Worm (Caenorhabditis elegans): ENCODE data around the gene clp-1.

The clp-1 gene

ce11 chrIII:7979659-7980058 lies at the start of gene clp-1:
TSS of gene clp-1 (plus strand) at chrIII:7979959.
- TF ChIP-seq lin-39 (tag; optimal IDR thresholded peaks at IDR 0.05) = no peak
- no peak for TF ChIP-seq F13H6.1 (tag; optimal IDR thresholded peaks at IDR 0.05)
- TF ChIP-seq fos-1 (tag; optimal IDR thresholded peaks at IDR 0.05) = no peak
- TF ChIP-seq blmp-1 (tag; optimal IDR thresholded peaks at IDR 0.05; ENCODE audit: insufficient read depth) = no peak
- no peak for TF ChIP-seq egl-27 (tag; optimal IDR thresholded peaks at IDR 0.05)
- no peak for TF ChIP-seq nhr-129 (tag; optimal IDR thresholded peaks at IDR 0.05)
- TF ChIP-seq ceh-82 (tag; optimal IDR thresholded peaks at IDR 0.05) = no peak
- TF ChIP-seq nhr-10 (tag; optimal IDR thresholded peaks at IDR 0.05) = no peak
- TF ChIP-seq ama-1 (optimal IDR thresholded peaks at IDR 0.05) = no peak
- no peak for TF ChIP-seq nhr-25 (tag; optimal IDR thresholded peaks at IDR 0.05)
- no peak for TF ChIP-seq mdl-1 (tag; optimal IDR thresholded peaks at IDR 0.05)
- no peak for TF ChIP-seq sma-9 (GFP tag; optimal IDR thresholded peaks at IDR 0.05)
- TF ChIP-seq sma-9 (tag; optimal IDR thresholded peaks at IDR 0.05) = no peak
- TF ChIP-seq unc-55 (GFP tag; optimal IDR thresholded peaks at IDR 0.05) = no peak
- no peak for TF ChIP-seq gmeb-1 (tag; optimal IDR thresholded peaks at IDR 0.05)
- no peak for TF ChIP-seq dmd-4 (tag; optimal IDR thresholded peaks at IDR 0.05)
- TF ChIP-seq peb-1 (tag; optimal IDR thresholded peaks at IDR 0.05) = no peak
- no peak for TF ChIP-seq lin-11 (tag; optimal IDR thresholded peaks at IDR 0.05)
- no peak for TF ChIP-seq nhr-11 (tag; optimal IDR thresholded peaks at IDR 0.05)
- TF ChIP-seq elt-3 (tag; optimal IDR thresholded peaks at IDR 0.05) = no peak
- no peak for TF ChIP-seq zag-1 (tag; optimal IDR thresholded peaks at IDR 0.05)

- TF ChIP-seq fos-1 (tag; optimal IDR thresholded peaks at IDR 0.05) (peak; percentile 34), alr-1 (tag; optimal IDR thresholded peaks at IDR 0.05) (no peak), blmp-1 (tag; optimal IDR thresholded peaks at IDR 0.05; ENCODE audit: insufficient read depth) (peak; percentile 6)
These were observed 46.5 kb upstream of the clp-1 start, which contains the start of gene ran-2 for ce11 chrIII:7933235-7933634. TSS of gene ran-2 (plus strand) at chrIII:7933535.

ce11 chrIII:7937548-7937947 lies 42.2 kb upstream of the clp-1 start, which contains the start of gene C29E4.10:
TSS of gene C29E4.10 (plus strand) at chrIII:7937848.
- no peak for TF ChIP-seq ZK546.5 (tag; optimal IDR thresholded peaks at IDR 0.05)
- no peak for TF ChIP-seq gmeb-1 (tag; optimal IDR thresholded peaks at IDR 0.05)
- TF ChIP-seq lsy-2 (tag; optimal IDR thresholded peaks at IDR 0.05) = no peak
- no peak for TF ChIP-seq nhr-237 (tag; optimal IDR thresholded peaks at IDR 0.05)
- no peak for TF ChIP-seq zag-1 (tag; optimal IDR thresholded peaks at IDR 0.05)
- no peak for TF ChIP-seq alr-1 (tag; optimal IDR thresholded peaks at IDR 0.05)
- no peak for TF ChIP-seq ztf-4 (tag; optimal IDR thresholded peaks at IDR 0.05)
- no peak for TF ChIP-seq unc-62 (GFP tag; optimal IDR thresholded peaks at IDR 0.05)
- TF ChIP-seq mab-5 (tag; optimal IDR thresholded peaks at IDR 0.05) = no peak
- TF ChIP-seq unc-39 (tag; optimal IDR thresholded peaks at IDR 0.05) = no peak
- no peak for TF ChIP-seq R02D3.7 (tag; optimal IDR thresholded peaks at IDR 0.05)

- TF ChIP-seq F13H6.1 (tag; optimal IDR thresholded peaks at IDR 0.05) = peak; percentile 46
- TF ChIP-seq mbf-1 (tag; optimal IDR thresholded peaks at IDR 0.05) = no peak
- no peak for TF ChIP-seq ceh-82 (tag; optimal IDR thresholded peaks at IDR 0.05)
- no peak for TF ChIP-seq ztf-11 (tag; optimal IDR thresholded peaks at IDR 0.05)
- TF ChIP-seq sma-9 (GFP tag; optimal IDR thresholded peaks at IDR 0.05) = peak; percentile 58
- no peak for TF ChIP-seq sma-9 (tag; optimal IDR thresholded peaks at IDR 0.05)
- peak; percentile 86 for TF ChIP-seq unc-55 (GFP tag; optimal IDR thresholded peaks at IDR 0.05)
- TF ChIP-seq egl-27 (tag; optimal IDR thresholded peaks at IDR 0.05) = no peak
- TF ChIP-seq skn-1 (tag; optimal IDR thresholded peaks at IDR 0.05) = no peak
- peak; percentile 97 for TF ChIP-seq gmeb-1 (tag; optimal IDR thresholded peaks at IDR 0.05)
- TF ChIP-seq R02D3.7 (tag; optimal IDR thresholded peaks at IDR 0.05) = peak; percentile 20
- peak; percentile 56 for TF ChIP-seq mab-5 (tag; optimal IDR thresholded peaks at IDR 0.05)
- no peak for TF ChIP-seq elt-3 (tag; optimal IDR thresholded peaks at IDR 0.05)
- no peak for TF ChIP-seq Y55F3AM.14 (GFP tag; optimal IDR thresholded peaks at IDR 0.05)
- TF ChIP-seq nhr-129 (tag; optimal IDR thresholded peaks at IDR 0.05) = peak; percentile 64
- TF ChIP-seq lin-39 (tag; optimal IDR thresholded peaks at IDR 0.05) = no peak
- TF ChIP-seq snpc-4 (tag; optimal IDR thresholded peaks at IDR 0.05) = no peak
- TF ChIP-seq ama-1 (optimal IDR thresholded peaks at IDR 0.05) = peak; percentile 31
- TF ChIP-seq elt-1 (tag; optimal IDR thresholded peaks at IDR 0.05) = no peak
- TF ChIP-seq nhr-25 (tag; optimal IDR thresholded peaks at IDR 0.05) = peak; percentile 60
- TF ChIP-seq crh-2 (tag; optimal IDR thresholded peaks at IDR 0.05) = peak; percentile 49
- peak; percentile 61 for TF ChIP-seq sma-3 (GFP tag; optimal IDR thresholded peaks at IDR 0.05)
- TF ChIP-seq lin-13 (GFP tag; optimal IDR thresholded peaks at IDR 0.05) = peak; percentile 68
- no peak for TF ChIP-seq ztf-4 (tag; optimal IDR thresholded peaks at IDR 0.05)
- no peak for TF ChIP-seq nhr-11 (tag; optimal IDR thresholded peaks at IDR 0.05)
- TF ChIP-seq nhr-21 (tag; optimal IDR thresholded peaks at IDR 0.05) = peak; percentile 42
- no peak for TF ChIP-seq ZK546.5 (tag; optimal IDR thresholded peaks at IDR 0.05)
- TF ChIP-seq ztf-1 (GFP tag; conservative IDR thresholded peaks at IDR 0.05) = no peak
- no peak for TF ChIP-seq nhr-6 (tag; optimal IDR thresholded peaks at IDR 0.05)
- no peak for TF ChIP-seq peb-1 (tag; optimal IDR thresholded peaks at IDR 0.05)
- TF ChIP-seq nhr-10 (tag; optimal IDR thresholded peaks at IDR 0.05) = no peak
- TF ChIP-seq alr-1 (tag; optimal IDR thresholded peaks at IDR 0.05) = no peak
- peak; percentile 81 for TF ChIP-seq C34F6.9 (tag; optimal IDR thresholded peaks at IDR 0.05)
- no peak for TF ChIP-seq fos-1 (tag; optimal IDR thresholded peaks at IDR 0.05)
- peak; percentile 51 to 88 for TF ChIP-seq lsy-2 (tag; optimal IDR thresholded peaks at IDR 0.05)
- no peak for TF ChIP-seq blmp-1 (tag; optimal IDR thresholded peaks at IDR 0.05; ENCODE audit: insufficient read depth)
- peak; percentile 30 for TF ChIP-seq nhr-77 (tag; optimal IDR thresholded peaks at IDR 0.05)
- TF ChIP-seq unc-62 (GFP tag; optimal IDR thresholded peaks at IDR 0.05) = no peak
- no peak for TF ChIP-seq mdl-1 (tag; optimal IDR thresholded peaks at IDR 0.05)
These were observed 38.9 kb upstream of the clp-1 start, which contains the start of gene C29E4.12 for ce11 chrIII:7940819-7941218. TSS of gene C29E4.12 (plus strand) at chrIII:7941151.
